Worm (Caenorhabditis elegans) whole organism, L1 larva: ENCODE measurements around the gene clpr-2.

Experiments used
- C34B4.2 ChIP-seq: sonication (generic microtip); optimal IDR thresholded peaks from 2 replicates; lab custom pipeline; 2017; ENCODE audit warnings: mild to moderate bottlenecking, missing genetic modification characterization, missing compliant biosample characterization
- ama-1 ChIP-seq: fragments of 150-350 bp; optimal IDR thresholded peaks from 2 replicates; lab custom pipeline; 2014
- blmp-1 ChIP-seq: fragments of 150-350 bp; optimal IDR thresholded peaks from 2 replicates; lab custom pipeline; 2014; ENCODE audit warnings: missing biosample characterization, missing genetic modification characterization
- ceh-63 ChIP-seq: fragments of 200-800 bp; sonication (Bioruptor generic); optimal IDR thresholded peaks from 2 replicates; lab custom pipeline; 2018; ENCODE audit warnings: mild to moderate bottlenecking, missing genetic modification characterization, missing compliant biosample characterization
- ceh-82 ChIP-seq, 3 experiments: fragments of 150-350 bp in 1 of 3; sonication (generic microtip) in 2 of 3; optimal IDR thresholded peaks; 2 replicates each; lab custom pipeline; 2014 to 2017; ENCODE audit warnings: missing biosample characterization in 3 of 3, missing genetic modification characterization in 3 of 3
- ceh-90 ChIP-seq: sonication (generic microtip); optimal IDR thresholded peaks from 2 replicates; lab custom pipeline; 2016; ENCODE audit warnings: missing genetic modification characterization, missing compliant biosample characterization
- efl-1 ChIP-seq, 4 experiments: fragments of 150-350 bp; optimal IDR thresholded peaks in 3 of 4; peaks in 1 of 4; 1 replicate in 1 of 4; 2 replicates in 3 of 4; lab custom pipeline; 2014; ENCODE audit warnings: missing biosample characterization in 2 of 4, missing genetic modification characterization in 2 of 4, missing genetic modification reagents in 2 of 4
- egl-13 ChIP-seq: sonication (generic microtip); optimal IDR thresholded peaks from 2 replicates; lab custom pipeline; 2016; ENCODE audit warnings: missing genotype, missing genetic modification reagents, missing genetic modification characterization, missing compliant biosample characterization
- egl-27 ChIP-seq, 2 experiments: fragments of 150-350 bp in 1 of 2; sonication (generic microtip); optimal IDR thresholded peaks; 3 replicates each; lab custom pipeline; 2017 to 2018; ENCODE audit warnings: missing biosample characterization in 2 of 2, missing genetic modification characterization in 2 of 2, missing genetic modification reagents in 2 of 2
- elt-2 ChIP-seq: sonication (generic microtip); optimal IDR thresholded peaks from 2 replicates; lab custom pipeline; 2016; ENCODE audit warnings: missing genetic modification characterization, mild to moderate bottlenecking, inconsistent platforms, missing compliant biosample characterization, missing genetic modification reagents
- elt-3 ChIP-seq, 6 experiments: fragments of 150-350 bp in 1 of 6; sonication (generic microtip); optimal IDR thresholded peaks; 2 replicates each; lab custom pipeline; 2017 to 2018; ENCODE audit warnings: missing biosample characterization in 6 of 6, missing genetic modification characterization in 6 of 6, inconsistent platforms in 1 of 6
- ets-5 ChIP-seq: fragments of 200-800 bp; sonication (Bioruptor generic); IDR thresholded peaks from 2 replicates; pipeline ENCODE4 v1.3.6; 2022; ENCODE audit warnings: missing genetic modification characterization, missing compliant biosample characterization
- grh-1 ChIP-seq: fragments of 200-800 bp; sonication (Bioruptor generic); IDR thresholded peaks from 2 replicates; pipeline ENCODE4 v1.3.6; 2022; ENCODE audit warnings: missing genetic modification reagents, missing genetic modification characterization, missing compliant biosample characterization
- isw-1 ChIP-seq: fragments of 200-800 bp; sonication (Bioruptor generic); IDR thresholded peaks from 2 replicates; pipeline ENCODE4 v1.3.6; 2022; ENCODE audit warnings: missing genetic modification characterization, missing compliant biosample characterization
- jun-1 ChIP-seq: fragments of 150-350 bp; optimal IDR thresholded peaks from 2 replicates; lab custom pipeline; 2014; ENCODE audit warnings: missing biosample characterization, missing genetic modification reagents, missing genetic modification characterization
- lin-13 ChIP-seq: fragments of 150-350 bp; optimal IDR thresholded peaks from 2 replicates; lab custom pipeline; 2014; ENCODE audit warnings: missing biosample characterization, missing genetic modification reagents, missing genetic modification characterization
- lin-14 ChIP-seq: fragments of 200-800 bp; sonication (Bioruptor generic); optimal IDR thresholded peaks from 2 replicates; lab custom pipeline; 2018; ENCODE audit warnings: mild to moderate bottlenecking, missing genetic modification characterization, moderate library complexity, missing compliant biosample characterization
- lin-35 ChIP-seq, 2 experiments: fragments of 150-350 bp; optimal IDR thresholded peaks; 2 replicates each; lab custom pipeline; 2014; ENCODE audit warnings: missing biosample characterization in 2 of 2, missing genetic modification characterization in 2 of 2, missing genetic modification reagents in 2 of 2
- lsy-2 ChIP-seq, 2 experiments: fragments of 150-350 bp; optimal IDR thresholded peaks; 2 replicates each; lab custom pipeline; 2014; ENCODE audit warnings: missing biosample characterization in 2 of 2, missing genetic modification characterization in 2 of 2
- mab-9 ChIP-seq: fragments of 200-800 bp; sonication (Bioruptor generic); IDR thresholded peaks from 2 replicates; pipeline ENCODE4 v1.3.6; 2022; ENCODE audit warnings: missing genetic modification reagents, missing genetic modification characterization, missing compliant biosample characterization
- mdl-1 ChIP-seq, 2 experiments: fragments of 150-350 bp; optimal IDR thresholded peaks; 2 replicates each; lab custom pipeline; 2014 to 2017; ENCODE audit warnings: missing biosample characterization in 2 of 2, missing genetic modification characterization in 2 of 2, inconsistent platforms in 1 of 2
- mep-1 ChIP-seq: fragments of 150-350 bp; optimal IDR thresholded peaks from 2 replicates; lab custom pipeline; 2014; ENCODE audit warnings: missing biosample characterization, missing genetic modification characterization
- nhr-11 ChIP-seq: fragments of 150-350 bp; optimal IDR thresholded peaks from 2 replicates; lab custom pipeline; 2014; ENCODE audit warnings: missing biosample characterization, missing genetic modification characterization
- nhr-20 ChIP-seq: sonication (generic microtip); optimal IDR thresholded peaks from 2 replicates; lab custom pipeline; 2016; ENCODE audit warnings: mild to moderate bottlenecking, missing genetic modification characterization, missing compliant biosample characterization
- nhr-237 ChIP-seq: fragments of 150-350 bp; optimal IDR thresholded peaks from 2 replicates; lab custom pipeline; 2014; ENCODE audit warnings: missing biosample characterization, missing genetic modification characterization
- nhr-71 ChIP-seq: sonication (generic microtip); optimal IDR thresholded peaks from 2 replicates; lab custom pipeline; 2016; ENCODE audit warnings: mild to moderate bottlenecking, missing genetic modification characterization, moderate library complexity, missing compliant biosample characterization
- nhr-77 ChIP-seq: fragments of 150-350 bp; optimal IDR thresholded peaks from 2 replicates; lab custom pipeline; 2014; ENCODE audit warnings: missing biosample characterization, missing genetic modification characterization
- nhr-84 ChIP-seq: sonication (generic microtip); optimal IDR thresholded peaks from 2 replicates; lab custom pipeline; 2017; ENCODE audit warnings: missing biosample characterization, missing genetic modification characterization
- nhr-85 ChIP-seq: sonication (generic microtip); peaks from one replicate; lab custom pipeline; 2016; ENCODE audit warnings: missing genetic modification characterization, inconsistent platforms, missing compliant biosample characterization
- pag-3 ChIP-seq: sonication (generic microtip); optimal IDR thresholded peaks from 2 replicates; lab custom pipeline; 2017; ENCODE audit warnings: missing genetic modification characterization, mild to moderate bottlenecking, missing compliant biosample characterization, antibody characterized with exemption, borderline replicate concordance; ENCODE audit not compliant: insufficient read depth
- pqm-1 ChIP-seq: sonication (generic microtip); optimal IDR thresholded peaks from 3 replicates; lab custom pipeline; 2017; ENCODE audit warnings: missing biosample characterization, missing genetic modification characterization
- rnt-1 ChIP-seq: sonication (generic microtip); optimal IDR thresholded peaks from 2 replicates; lab custom pipeline; 2016; ENCODE audit warnings: mild to moderate bottlenecking, missing genetic modification characterization, moderate library complexity, missing compliant biosample characterization
- sox-4 ChIP-seq: sonication (generic microtip); optimal IDR thresholded peaks from 2 replicates; lab custom pipeline; 2016; ENCODE audit warnings: missing genetic modification characterization, missing compliant biosample characterization
- sup-37 ChIP-seq: fragments of 200-800 bp; sonication (Bioruptor generic); optimal IDR thresholded peaks from 2 replicates; lab custom pipeline; 2018; ENCODE audit warnings: mild to moderate bottlenecking, missing genetic modification characterization, missing compliant biosample characterization
- swsn-7 ChIP-seq: sonication (generic microtip); optimal IDR thresholded peaks from 2 replicates; lab custom pipeline; 2016; ENCODE audit warnings: missing genetic modification characterization, missing compliant biosample characterization
- unc-130 ChIP-seq: fragments of 150-350 bp; optimal IDR thresholded peaks from 2 replicates; lab custom pipeline; 2017; ENCODE audit warnings: missing biosample characterization, missing genetic modification characterization, inconsistent platforms
- unc-62 ChIP-seq: fragments of 150-350 bp; optimal IDR thresholded peaks from 2 replicates; lab custom pipeline; 2014; ENCODE audit warnings: missing biosample characterization, missing genetic modification reagents, missing genetic modification characterization
- zag-1 ChIP-seq: fragments of 150-350 bp; optimal IDR thresholded peaks from 2 replicates; lab custom pipeline; 2014; ENCODE audit warnings: missing biosample characterization, missing genetic modification characterization
- ztf-11 ChIP-seq, 2 experiments: sonication (generic microtip); optimal IDR thresholded peaks; 2 replicates each; lab custom pipeline; 2016 to 2017; ENCODE audit warnings: missing genetic modification characterization in 2 of 2, missing biosample characterization in 1 of 2, missing compliant biosample characterization in 1 of 2

The clpr-2 gene

ce11 chrII:1240436-1240835, 18.3 kb upstream of the clpr-2 start:
- no peak for TF ChIP-seq efl-1 (optimal IDR thresholded peaks at IDR 0.05; lab: Kevin White, UChicago)
- peak in 1 of 2 experiments; percentile 7 for TF ChIP-seq efl-1 (GFP tag; optimal IDR thresholded peaks at IDR 0.05 in 1 of 2; lab: Kevin White, UChicago)
- no peak for TF ChIP-seq egl-27 (tag; optimal IDR thresholded peaks at IDR 0.05; lab: Kevin White, UChicago)
- peak; percentile 48 for TF ChIP-seq blmp-1
- no peak for TF ChIP-seq ama-1 (lab: Kevin White, UChicago)

ce11 chrII:1241176-1241730, 17.5 kb upstream of the clpr-2 start:
- TF ChIP-seq mab-9 (GFP tag; lab: Robert Waterston, UW) (no peak), blmp-1 (peak; percentile 99)

- TF ChIP-seq nhr-237 (no peak), efl-1 (optimal IDR thresholded peaks at IDR 0.05; lab: Kevin White, UChicago) (peak; percentile 33 to 62), efl-1 (GFP tag; optimal IDR thresholded peaks at IDR 0.05 in 1 of 2; lab: Kevin White, UChicago) (peak in 1 of 2 experiments; percentile 72), isw-1 (no peak), nhr-85 (tag; lab: Kevin White, UChicago) (peak; percentile 6), ztf-11 (tag; optimal IDR thresholded peaks at IDR 0.05; lab: Kevin White, UChicago) (no peak), elt-3 (tag; optimal IDR thresholded peaks at IDR 0.05; lab: Kevin White, UChicago) (peak in 1 of 6 experiments; percentile 1), lsy-2 (tag; optimal IDR thresholded peaks at IDR 0.05; lab: Kevin White, UChicago) (peak in 1 of 2 experiments; percentile 17), mep-1 (tag; lab: Kevin White, UChicago) (peak; percentile 30), rnt-1 (tag; lab: Kevin White, UChicago) (peak; percentile 31), elt-2 (no peak), sup-37 (GFP tag; lab: Kevin White, UChicago) (no peak), nhr-71 (tag; lab: Kevin White, UChicago) (peak; percentile 11), blmp-1 (peak; percentile 66), lin-14 (GFP tag; lab: Kevin White, UChicago) (peak; percentile 53), mab-9 (GFP tag; lab: Robert Waterston, UW) (no peak), ceh-82 (tag; optimal IDR thresholded peaks at IDR 0.05; lab: Kevin White, UChicago) (peak in 1 of 3 experiments; percentile 60), unc-130 (tag; lab: Kevin White, UChicago) (no peak), mdl-1 (tag; optimal IDR thresholded peaks at IDR 0.05; lab: Kevin White, UChicago) (no peak), lin-35 (GFP tag; optimal IDR thresholded peaks at IDR 0.05; lab: Kevin White, UChicago) (peak in 1 of 2 experiments; percentile 7), zag-1 (tag; lab: Kevin White, UChicago) (no peak)
Observed at ce11 chrII:1242475-1242874, 16.3 kb upstream of the clpr-2 start.

DNA sequence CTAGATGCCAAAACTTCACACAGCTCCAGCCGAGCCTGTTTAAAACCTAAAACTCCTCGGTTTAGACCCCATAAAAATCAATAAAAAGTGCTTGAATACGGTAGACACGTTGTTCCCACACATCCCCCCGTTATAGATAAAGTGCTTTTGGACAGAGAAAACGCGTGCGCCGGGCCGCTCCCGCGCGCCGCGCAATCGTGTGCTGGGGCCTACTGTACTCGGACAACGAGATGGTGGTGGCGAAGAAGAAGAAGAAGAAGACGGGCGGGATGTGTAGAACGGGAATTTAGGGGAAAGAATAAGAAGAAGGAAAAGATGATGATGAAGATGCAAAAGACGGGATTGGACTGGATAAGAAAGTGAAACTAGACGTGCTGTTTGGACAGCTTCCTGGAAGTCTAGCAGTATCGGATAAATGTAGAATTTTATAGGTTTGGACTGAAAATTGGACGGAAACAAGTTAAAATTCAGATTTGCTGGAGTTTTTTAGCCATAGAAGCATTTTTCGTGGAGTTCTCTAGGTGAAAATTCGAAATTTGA, 14.2 kb upstream of the clpr-2 start:
- TF ChIP-seq pqm-1 (tag; lab: Kevin White, UChicago), result no peak
- TF ChIP-seq blmp-1, result peak; percentile 92
- TF ChIP-seq nhr-85 (tag; lab: Kevin White, UChicago), result peak; percentile 10

- TF ChIP-seq nhr-85 (tag; lab: Kevin White, UChicago) (peak; percentile 55), lin-14 (GFP tag; lab: Kevin White, UChicago) (peak; percentile 2), ceh-90 (tag; lab: Kevin White, UChicago) (no peak)
Observed at ce11 chrII:1245783-1246182, 13.0 kb upstream of the clpr-2 start.

DNA sequence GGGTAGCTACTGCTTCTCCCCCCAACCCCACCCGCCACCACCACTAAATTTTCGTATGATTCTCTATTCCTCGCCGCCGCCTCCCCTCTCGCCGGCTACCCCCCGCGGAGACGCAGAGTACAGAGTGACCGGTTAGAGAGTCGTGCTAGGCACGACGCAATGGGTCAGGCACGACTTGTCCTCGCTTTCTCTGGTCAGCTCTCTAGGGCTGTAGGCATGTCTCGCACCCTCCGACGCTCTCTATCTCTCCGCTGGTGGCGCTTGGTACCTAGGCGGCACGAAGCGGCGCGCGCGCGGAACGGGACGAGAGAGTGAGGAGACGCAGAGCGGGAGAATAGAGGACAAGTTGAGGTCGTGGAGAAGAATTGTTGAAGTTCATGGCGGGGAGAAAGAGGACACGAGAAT, 11.9 kb upstream of the clpr-2 start:
- TF ChIP-seq swsn-7 (tag; lab: Kevin White, UChicago) (peak; percentile 69), unc-62 (GFP tag; lab: Kevin White, UChicago) (no peak), egl-13 (tag; lab: Kevin White, UChicago) (peak; percentile 45), unc-130 (tag; lab: Kevin White, UChicago) (no peak), ceh-63 (no peak), C34B4.2 (tag; lab: Kevin White, UChicago) (no peak), nhr-71 (tag; lab: Kevin White, UChicago) (peak; percentile 84), nhr-11 (no peak), nhr-84 (no peak), zag-1 (tag; lab: Kevin White, UChicago) (no peak), ceh-90 (tag; lab: Kevin White, UChicago) (no peak), ets-5 (no peak), nhr-77 (tag; lab: Kevin White, UChicago) (no peak), sox-4 (tag; lab: Kevin White, UChicago) (peak; percentile 29), mdl-1 (tag; optimal IDR thresholded peaks at IDR 0.05; lab: Kevin White, UChicago) (peak in 1 of 2 experiments; percentile 74), ztf-11 (tag; optimal IDR thresholded peaks at IDR 0.05; lab: Kevin White, UChicago) (peak in 1 of 2 experiments; percentile 57), grh-1 (peak; percentile 77), isw-1 (peak; percentile 44), lin-13 (GFP tag; lab: Kevin White, UChicago) (no peak), mep-1 (tag; lab: Kevin White, UChicago) (peak; percentile 57), nhr-20 (peak; percentile 77), jun-1 (tag; lab: Kevin White, UChicago) (peak; percentile 83), pag-3 (tag; lab: Kevin White, UChicago) (no peak)
